Fruit fly (Drosophila melanogaster) whole organism, prepupa: ENCODE results near the gene CG14400.

Experiments
- Blimp-1 ChIP-seq: fragments of 200-800 bp; sonication (Bioruptor generic); optimal IDR thresholded peaks from 3 replicates; lab custom pipeline; 2017; ENCODE audit warnings: missing biosample characterization, missing genetic modification characterization, mild to moderate bottlenecking, moderate library complexity, missing genetic modification reagents
- CG10631 ChIP-seq: fragments of 200-800 bp; sonication (Bioruptor generic); optimal IDR thresholded peaks from 2 replicates; lab custom pipeline; 2016; ENCODE audit warnings: missing biosample characterization, missing genetic modification characterization
- CG11294 ChIP-seq: fragments of 200-800 bp; sonication (Bioruptor generic); IDR thresholded peaks from 2 replicates; pipeline ENCODE4 v1.3.6; 2022; ENCODE audit warnings: missing biosample characterization, missing genetic modification characterization
- CG11762 ChIP-seq: fragments of 200-800 bp; sonication (Bioruptor generic); optimal IDR thresholded peaks from 3 replicates; lab custom pipeline; 2016; ENCODE audit warnings: missing biosample characterization, missing genetic modification characterization; ENCODE audit not compliant: insufficient read depth
- CG15336 ChIP-seq: fragments of 200-800 bp; sonication (Bioruptor generic); IDR thresholded peaks from 2 replicates; pipeline ENCODE4 v1.3.6; 2022; ENCODE audit warnings: missing biosample characterization, missing genetic modification characterization
- CG16779 ChIP-seq: fragments of 200-800 bp; sonication (Bioruptor generic); optimal IDR thresholded peaks from 3 replicates; lab custom pipeline; 2017; ENCODE audit warnings: missing biosample characterization, mild to moderate bottlenecking, missing genetic modification characterization
- CG3032 ChIP-seq: fragments of 200-800 bp; optimal IDR thresholded peaks from 2 replicates; lab custom pipeline; 2019; ENCODE audit warnings: missing biosample characterization, mild to moderate bottlenecking, missing genetic modification characterization, moderate library complexity
- CG32006 ChIP-seq: fragments of 200-800 bp; sonication (Bioruptor generic); optimal IDR thresholded peaks from 3 replicates; lab custom pipeline; 2017; ENCODE audit warnings: missing biosample characterization, mild to moderate bottlenecking, missing genetic modification characterization
- CG34406 ChIP-seq: fragments of 200-800 bp; sonication (Bioruptor generic); optimal IDR thresholded peaks from 3 replicates; lab custom pipeline; 2016; ENCODE audit warnings: missing biosample characterization, missing genetic modification characterization
- CG3919 ChIP-seq: fragments of 200-800 bp; sonication (Bioruptor generic); optimal IDR thresholded peaks from 3 replicates; lab custom pipeline; 2016; ENCODE audit warnings: missing biosample characterization, missing genetic modification characterization
- CG4318 ChIP-seq: fragments of 200-800 bp; sonication (Bioruptor generic); optimal IDR thresholded peaks from 3 replicates; lab custom pipeline; 2017; ENCODE audit warnings: missing biosample characterization, mild to moderate bottlenecking, missing genetic modification characterization
- CG6163 ChIP-seq: fragments of 200-800 bp; sonication (Bioruptor generic); IDR thresholded peaks from 3 replicates; pipeline ENCODE4 v1.3.6; 2022; ENCODE audit warnings: missing biosample characterization, missing genetic modification characterization
- CG6792 ChIP-seq: fragments of 200-800 bp; sonication (Bioruptor generic); optimal IDR thresholded peaks from 3 replicates; lab custom pipeline; 2016; ENCODE audit warnings: missing biosample characterization, missing genetic modification characterization
- CG6808 ChIP-seq: fragments of 200-800 bp; sonication (Bioruptor generic); optimal IDR thresholded peaks from 3 replicates; lab custom pipeline; 2017; ENCODE audit warnings: missing biosample characterization, missing genetic modification characterization, mild to moderate bottlenecking, moderate library complexity, missing genetic modification reagents
- CG6854 ChIP-seq: fragments of 200-800 bp; sonication (Bioruptor generic); optimal IDR thresholded peaks from 2 replicates; lab custom pipeline; 2017; ENCODE audit warnings: missing biosample characterization, mild to moderate bottlenecking, missing genetic modification characterization
- CG8119 ChIP-seq: fragments of 200-800 bp; sonication (Bioruptor generic); IDR thresholded peaks from 3 replicates; pipeline ENCODE4 v1.3.6; 2022; ENCODE audit warnings: missing biosample characterization, missing genetic modification characterization
- CG8319 ChIP-seq: fragments of 200-800 bp; sonication (Bioruptor generic); optimal IDR thresholded peaks from 3 replicates; lab custom pipeline; 2016; ENCODE audit warnings: missing biosample characterization, missing genetic modification characterization
- CG8632 ChIP-seq: fragments of 200-800 bp; sonication (Bioruptor generic); optimal IDR thresholded peaks from 3 replicates; lab custom pipeline; 2016; ENCODE audit warnings: missing biosample characterization, missing genetic modification characterization
- CG9139 ChIP-seq: fragments of 200-800 bp; sonication (Bioruptor generic); optimal IDR thresholded peaks from 3 replicates; lab custom pipeline; 2017; ENCODE audit warnings: missing biosample characterization, mild to moderate bottlenecking, missing genetic modification characterization
- Eip78C ChIP-seq: fragments of 200-800 bp; sonication (Bioruptor generic); peaks from one replicate; lab custom pipeline; 2016; ENCODE audit warnings: missing biosample characterization, missing genetic modification characterization
- Ets96B ChIP-seq: fragments of 200-800 bp; optimal IDR thresholded peaks from 2 replicates; lab custom pipeline; 2019; ENCODE audit warnings: missing biosample characterization, mild to moderate bottlenecking, missing genetic modification characterization, moderate library complexity
- Gug ChIP-seq: fragments of 200-800 bp; sonication (Bioruptor generic); IDR thresholded peaks from 2 replicates; pipeline ENCODE4 v1.3.6; 2022; ENCODE audit warnings: missing biosample characterization, missing genetic modification characterization
- Hr4 ChIP-seq: fragments of 200-800 bp; sonication (Bioruptor generic); optimal IDR thresholded peaks from 3 replicates; lab custom pipeline; 2016; ENCODE audit warnings: missing biosample characterization, missing genetic modification characterization
- Lpt ChIP-seq: fragments of 200-800 bp; sonication (Bioruptor generic); optimal IDR thresholded peaks from 3 replicates; lab custom pipeline; 2016; ENCODE audit warnings: missing biosample characterization, missing genetic modification characterization
- Met ChIP-seq: fragments of 200-800 bp; sonication (Bioruptor generic); optimal IDR thresholded peaks from 3 replicates; lab custom pipeline; 2016; ENCODE audit warnings: missing biosample characterization, missing genetic modification characterization
- OdsH ChIP-seq: fragments of 200-800 bp; sonication (Bioruptor generic); optimal IDR thresholded peaks from 3 replicates; lab custom pipeline; 2016; ENCODE audit warnings: missing biosample characterization, missing genetic modification characterization
- Sox14 ChIP-seq: fragments of 200-800 bp; sonication (Bioruptor generic); optimal IDR thresholded peaks from 3 replicates; lab custom pipeline; 2016; ENCODE audit warnings: missing biosample characterization, missing genetic modification characterization
- achi ChIP-seq: fragments of 200-800 bp; sonication (Bioruptor generic); optimal IDR thresholded peaks from 3 replicates; lab custom pipeline; 2016; ENCODE audit warnings: missing biosample characterization, missing genetic modification characterization
- acj6 ChIP-seq: fragments of 200-800 bp; sonication (Bioruptor generic); optimal IDR thresholded peaks from 3 replicates; lab custom pipeline; 2016; ENCODE audit warnings: missing biosample characterization, missing genetic modification characterization
- cyc ChIP-seq: fragments of 200-800 bp; sonication (Bioruptor generic); optimal IDR thresholded peaks from 3 replicates; lab custom pipeline; 2016; ENCODE audit warnings: missing biosample characterization, missing genetic modification characterization
- dsx ChIP-seq: fragments of 200-800 bp; optimal IDR thresholded peaks from 3 replicates; lab custom pipeline; 2019; ENCODE audit warnings: missing biosample characterization, mild to moderate bottlenecking, missing genetic modification characterization, moderate library complexity; ENCODE audit not compliant: poor library complexity, severe bottlenecking
- eg ChIP-seq: fragments of 200-800 bp; sonication (Bioruptor generic); IDR thresholded peaks from 3 replicates; pipeline ENCODE4 v1.3.6; 2022; ENCODE audit warnings: missing biosample characterization, missing genetic modification characterization
- esn ChIP-seq: fragments of 200-800 bp; sonication (Bioruptor generic); optimal IDR thresholded peaks from 2 replicates; lab custom pipeline; 2016; ENCODE audit warnings: missing biosample characterization, mild to moderate bottlenecking, missing genetic modification characterization, moderate library complexity
- fkh ChIP-seq: fragments of 200-800 bp; sonication (Bioruptor generic); optimal IDR thresholded peaks from 3 replicates; lab custom pipeline; 2017; ENCODE audit warnings: missing biosample characterization, mild to moderate bottlenecking, missing genetic modification characterization, moderate library complexity
- pdm3 ChIP-seq: fragments of 200-800 bp; sonication (Bioruptor generic); optimal IDR thresholded peaks from 3 replicates; lab custom pipeline; 2016; ENCODE audit warnings: missing biosample characterization, missing genetic modification characterization
- salr ChIP-seq, 2 experiments: fragments of 200-800 bp; sonication (Bioruptor generic); optimal IDR thresholded peaks; 3 replicates each; lab custom pipeline; 2016 to 2018; ENCODE audit warnings: missing biosample characterization in 2 of 2, missing genetic modification characterization in 2 of 2, mild to moderate bottlenecking in 1 of 2
- ss ChIP-seq, 2 experiments: fragments of 200-800 bp; sonication (Bioruptor generic); optimal IDR thresholded peaks; 2 replicates in 1 of 2; 3 replicates in 1 of 2; lab custom pipeline; 2017 to 2018; ENCODE audit warnings: mild to moderate bottlenecking in 2 of 2, missing biosample characterization in 2 of 2, missing genetic modification characterization in 2 of 2, moderate library complexity in 1 of 2
- svp ChIP-seq: fragments of 200-800 bp; sonication (Bioruptor generic); peaks from one replicate; lab custom pipeline; 2016; ENCODE audit warnings: missing biosample characterization, missing genetic modification characterization
- topi ChIP-seq: fragments of 200-800 bp; sonication (Bioruptor generic); optimal IDR thresholded peaks from 3 replicates; lab custom pipeline; 2016; ENCODE audit warnings: missing biosample characterization, missing genetic modification characterization
- vri ChIP-seq: fragments of 200-800 bp; sonication (Bioruptor generic); optimal IDR thresholded peaks from 3 replicates; lab custom pipeline; 2016; ENCODE audit warnings: missing biosample characterization, mild to moderate bottlenecking, missing genetic modification characterization

Gene CG14400

dm6 chr2L:20807617-20808509 is 49.8 kb downstream of the CG14400 start:
- TF ChIP-seq CG8319 (GFP tag; lab: Kevin White, UChicago) (no peak), Eip78C (GFP tag; lab: Kevin White, UChicago) (peak; percentile 68), achi (GFP tag; lab: Kevin White, UChicago) (peak; percentile 26), CG16779 (no peak), CG3919 (GFP tag; lab: Kevin White, UChicago) (peak; percentile 31), eg (GFP tag; lab: Robert Waterston, UW) (peak; percentile 53; the same call in 2 of the 3 replicates), CG6792 (GFP tag; lab: Kevin White, UChicago) (peak; percentile 40), topi (GFP tag; lab: Kevin White, UChicago) (peak; percentile 11), salr (GFP tag; optimal IDR thresholded peaks at IDR 0.05; lab: Kevin White, UChicago) (no peak), CG11294 (GFP tag; lab: Robert Waterston, UW) (no peak), CG6854 (GFP tag; lab: Kevin White, UChicago) (no peak), Gug (GFP tag; lab: Robert Waterston, UW) (no peak), Ets96B (tag; lab: Kevin White, UChicago) (peak; percentile 44), Hr4 (peak; percentile 3), ss (GFP tag; optimal IDR thresholded peaks at IDR 0.05; lab: Kevin White, UChicago) (peak in 1 of 2 experiments; percentile 12), vri (GFP tag; lab: Kevin White, UChicago) (peak; percentile 30), acj6 (GFP tag; lab: Kevin White, UChicago) (peak; percentile 34), CG3032 (peak; percentile 35), CG8119 (peak; percentile 65; the same call in 2 of the 3 replicates), OdsH (GFP tag; lab: Kevin White, UChicago) (peak; percentile 33), dsx (GFP tag; lab: Kevin White, UChicago) (peak; percentile 24), CG10631 (GFP tag; lab: Kevin White, UChicago) (peak; percentile 15), esn (GFP tag; lab: Kevin White, UChicago) (peak; percentile 27), CG15336 (GFP tag; lab: Robert Waterston, UW) (peak; percentile 69), Met (GFP tag; lab: Kevin White, UChicago) (peak; percentile 10), CG4318 (GFP tag; lab: Kevin White, UChicago) (no peak), pdm3 (GFP tag; lab: Kevin White, UChicago) (peak; percentile 19), CG6163 (GFP tag; lab: Robert Waterston, UW) (0 out of 3 replicates have a peak, but pooled peaks have one; percentile 31), CG32006 (GFP tag; lab: Kevin White, UChicago) (peak; percentile 39), Lpt (GFP tag; lab: Kevin White, UChicago) (no peak), Sox14 (GFP tag; lab: Kevin White, UChicago) (no peak), CG8632 (GFP tag; lab: Kevin White, UChicago) (peak; percentile 40), cyc (GFP tag; lab: Kevin White, UChicago) (no peak), CG9139 (GFP tag; lab: Kevin White, UChicago) (peak; percentile 3), Blimp-1 (GFP tag; lab: Kevin White, UChicago) (no peak), fkh (peak; percentile 87), CG11762 (peak; percentile 12), CG6808 (GFP tag; lab: Kevin White, UChicago) (peak; percentile 14), CG34406 (peak; percentile 49), svp (GFP tag; lab: Kevin White, UChicago) (peak; percentile 62)
